Worm (Caenorhabditis elegans) whole organism, young adult: ENCODE results near the gene ztf-22.

ENCODE experiments used
- B0336.3 ChIP-seq: fragments of 200-800 bp; sonication (Bioruptor generic); IDR thresholded peaks from 2 replicates; pipeline ENCODE4 v1.3.6; 2022; ENCODE audit warnings: missing genetic modification characterization, missing compliant biosample characterization
- F22D6.2 ChIP-seq: sonication (generic microtip); optimal IDR thresholded peaks from 2 replicates; lab custom pipeline; 2016; ENCODE audit warnings: mild to moderate bottlenecking, missing genetic modification characterization, missing compliant biosample characterization
- F49E8.2 ChIP-seq: sonication (generic microtip); optimal IDR thresholded peaks from 3 replicates; lab custom pipeline; 2017; ENCODE audit warnings: missing genetic modification characterization, mild to moderate bottlenecking, missing compliant biosample characterization, antibody characterized with exemption, moderate library complexity; ENCODE audit not compliant: insufficient read depth
- F57C9.4 ChIP-seq: sonication (generic microtip); optimal IDR thresholded peaks from 2 replicates; lab custom pipeline; 2017; ENCODE audit warnings: mild to moderate bottlenecking, missing genetic modification characterization, missing compliant biosample characterization
- K11D2.4 ChIP-seq: fragments of 200-800 bp; sonication (Bioruptor generic); IDR thresholded peaks from 2 replicates; pipeline ENCODE4 v1.3.6; 2022; ENCODE audit warnings: missing genetic modification reagents, missing genetic modification characterization, missing compliant biosample characterization
- Y67H2A.10 ChIP-seq: fragments of 200-800 bp; sonication (Bioruptor generic); conservative IDR thresholded peaks from 2 replicates; pipeline ENCODE4 v1.3.6; 2022; ENCODE audit warnings: missing genetic modification reagents, missing genetic modification characterization, missing compliant biosample characterization
- Y95B8A.8 ChIP-seq: fragments of 200-800 bp; sonication (Bioruptor generic); IDR thresholded peaks from 2 replicates; pipeline ENCODE4 v1.3.6; 2022; ENCODE audit warnings: missing genetic modification reagents, missing genetic modification characterization, missing compliant biosample characterization
- aptf-2 ChIP-seq: fragments of 200-800 bp; sonication (Bioruptor generic); conservative IDR thresholded peaks from 2 replicates; pipeline ENCODE4 v1.3.6; 2022; ENCODE audit warnings: missing genetic modification reagents, missing genetic modification characterization, missing compliant biosample characterization
- attf-3 ChIP-seq: fragments of 200-800 bp; sonication (Bioruptor generic); conservative IDR thresholded peaks from 2 replicates; pipeline ENCODE4 v1.3.6; 2022; ENCODE audit warnings: missing genetic modification reagents, missing genetic modification characterization, missing compliant biosample characterization
- bed-1 ChIP-seq: fragments of 200-800 bp; sonication (Bioruptor generic); IDR thresholded peaks from 2 replicates; pipeline ENCODE4 v1.3.6; 2022; ENCODE audit warnings: missing genetic modification reagents, missing genetic modification characterization, missing compliant biosample characterization
- cebp-1 ChIP-seq, 2 experiments: fragments of 200-800 bp in 1 of 2; sonication (Bioruptor generic) in 1 of 2; sonication (generic microtip) in 1 of 2; IDR thresholded peaks in 1 of 2; optimal IDR thresholded peaks in 1 of 2; 2 replicates each; pipeline versions ENCODE4 v1.3.6 to Lab custom; 2017 to 2022; ENCODE audit warnings: missing compliant biosample characterization in 2 of 2, missing genetic modification characterization in 2 of 2, mild to moderate bottlenecking in 1 of 2, missing genetic modification reagents in 1 of 2, moderate library complexity in 1 of 2
- ceh-79 ChIP-seq: sonication (generic microtip); optimal IDR thresholded peaks from 2 replicates; lab custom pipeline; 2017; ENCODE audit warnings: mild to moderate bottlenecking, missing genetic modification characterization, missing compliant biosample characterization
- die-1 ChIP-seq: sonication (generic microtip); optimal IDR thresholded peaks from 2 replicates; lab custom pipeline; 2016; ENCODE audit warnings: missing genotype, mild to moderate bottlenecking, missing genetic modification characterization, missing compliant biosample characterization
- dox-1 ChIP-seq: fragments of 200-800 bp; sonication (Bioruptor generic); IDR thresholded peaks from 2 replicates; pipeline ENCODE4 v1.3.6; 2022; ENCODE audit warnings: missing genetic modification reagents, missing genetic modification characterization, missing compliant biosample characterization
- egl-44 ChIP-seq: fragments of 200-800 bp; sonication (Bioruptor generic); IDR thresholded peaks from 2 replicates; pipeline ENCODE4 v1.3.6; 2022; ENCODE audit warnings: missing genetic modification reagents, missing genetic modification characterization, missing compliant biosample characterization
- fkh-3 ChIP-seq: sonication (generic microtip); optimal IDR thresholded peaks from 2 replicates; lab custom pipeline; 2016; ENCODE audit warnings: mild to moderate bottlenecking, missing genetic modification characterization, missing compliant biosample characterization
- hmg-20 ChIP-seq: fragments of 200-800 bp; sonication (Bioruptor generic); IDR thresholded peaks from 2 replicates; pipeline ENCODE4 v1.3.6; 2022; ENCODE audit warnings: missing genetic modification reagents, missing genetic modification characterization, missing compliant biosample characterization
- let-607 ChIP-seq, 2 experiments: fragments of 200-800 bp in 1 of 2; sonication (Bioruptor generic) in 1 of 2; sonication (generic microtip) in 1 of 2; optimal IDR thresholded peaks; 2 replicates each; lab custom pipeline; 2016 to 2018; ENCODE audit warnings: mild to moderate bottlenecking in 2 of 2, missing compliant biosample characterization in 2 of 2, missing genetic modification characterization in 2 of 2, moderate library complexity in 2 of 2, missing genotype in 1 of 2
- lin-35 ChIP-seq, 3 experiments: fragments of 150-350 bp in 2 of 3; sonication (generic microtip) in 1 of 3; optimal IDR thresholded peaks; 2 replicates each; lab custom pipeline; 2014 to 2018; ENCODE audit warnings: missing biosample characterization in 3 of 3, missing genetic modification characterization in 3 of 3, missing genetic modification reagents in 3 of 3
- lir-1 ChIP-seq: fragments of 200-800 bp; sonication (Bioruptor generic); conservative IDR thresholded peaks from 2 replicates; pipeline ENCODE4 v1.3.6; 2022; ENCODE audit warnings: missing genetic modification reagents, missing genetic modification characterization, missing compliant biosample characterization
- madf-10 ChIP-seq: sonication (generic microtip); optimal IDR thresholded peaks from 2 replicates; lab custom pipeline; 2016; ENCODE audit warnings: mild to moderate bottlenecking, missing genetic modification characterization, missing compliant biosample characterization
- madf-6 ChIP-seq: fragments of 200-800 bp; sonication (Bioruptor generic); IDR thresholded peaks from 2 replicates; pipeline ENCODE4 v1.3.6; 2022; ENCODE audit warnings: missing genetic modification reagents, missing genetic modification characterization, missing compliant biosample characterization
- nfyb-1 ChIP-seq: fragments of 200-800 bp; sonication (Bioruptor generic); IDR thresholded peaks from 2 replicates; pipeline ENCODE4 v1.3.6; 2022; ENCODE audit warnings: missing genetic modification reagents, missing genetic modification characterization, missing compliant biosample characterization
- nhr-120 ChIP-seq: fragments of 200-800 bp; sonication (Bioruptor generic); IDR thresholded peaks from 2 replicates; pipeline ENCODE4 v1.3.6; 2022; ENCODE audit warnings: missing genetic modification characterization, missing compliant biosample characterization
- nhr-80 ChIP-seq: sonication (generic microtip); optimal IDR thresholded peaks from 2 replicates; lab custom pipeline; 2016; ENCODE audit warnings: missing genetic modification characterization, missing compliant biosample characterization
- pbrm-1 ChIP-seq: fragments of 200-800 bp; sonication (Bioruptor generic); IDR thresholded peaks from 2 replicates; pipeline ENCODE4 v1.3.6; 2022; ENCODE audit warnings: missing genetic modification reagents, missing genetic modification characterization, missing compliant biosample characterization
- rec-8 ChIP-seq, 2 experiments: sonication (generic microtip); optimal IDR thresholded peaks; 2 replicates each; lab custom pipeline; 2016; ENCODE audit warnings: mild to moderate bottlenecking in 2 of 2, missing genetic modification characterization in 2 of 2, missing genetic modification reagents in 2 of 2, missing genotype in 2 of 2, missing biosample characterization in 1 of 2, missing compliant biosample characterization in 1 of 2, moderate library complexity in 1 of 2
- sdz-38 ChIP-seq: sonication (generic microtip); optimal IDR thresholded peaks from 2 replicates; lab custom pipeline; 2016; ENCODE audit warnings: missing genotype, missing genetic modification characterization, missing compliant biosample characterization
- sea-2 ChIP-seq: fragments of 200-800 bp; sonication (Bioruptor generic); IDR thresholded peaks from 2 replicates; pipeline ENCODE4 v1.3.6; 2022; ENCODE audit warnings: missing genetic modification characterization, missing compliant biosample characterization
- snpc-1.3 ChIP-seq: sonication (generic microtip); optimal IDR thresholded peaks from 2 replicates; lab custom pipeline; 2017; ENCODE audit warnings: missing genetic modification characterization, mild to moderate bottlenecking, missing compliant biosample characterization, antibody characterized with exemption, moderate library complexity, missing genotype, missing genetic modification reagents; ENCODE audit not compliant: insufficient read depth
- snpc-4 ChIP-seq, 5 experiments: fragments of 150-350 bp in 1 of 5; sonication (generic microtip) in 4 of 5; optimal IDR thresholded peaks; 2 replicates each; lab custom pipeline; 2014 to 2018; ENCODE audit warnings: missing genetic modification characterization in 5 of 5, missing biosample characterization in 3 of 5, antibody characterized with exemption in 2 of 5, mild to moderate bottlenecking in 2 of 5, missing compliant biosample characterization in 2 of 5, missing genotype in 2 of 5, moderate library complexity in 2 of 5, missing genetic modification reagents in 1 of 5
- tbp1 ChIP-seq: fragments of 200-800 bp; sonication (Bioruptor generic); optimal IDR thresholded peaks from 2 replicates; lab custom pipeline; 2018; ENCODE audit warnings: mild to moderate bottlenecking, missing genetic modification characterization, missing compliant biosample characterization
- unc-130 ChIP-seq: sonication (generic microtip); optimal IDR thresholded peaks from 2 replicates; lab custom pipeline; 2016; ENCODE audit warnings: missing genetic modification reagents, missing genetic modification characterization, missing compliant biosample characterization
- zfh-2 ChIP-seq: fragments of 200-800 bp; sonication (Bioruptor generic); conservative IDR thresholded peaks from 2 replicates; pipeline ENCODE4 v1.3.6; 2022; ENCODE audit warnings: missing genetic modification reagents, missing genetic modification characterization, missing compliant biosample characterization
- ztf-22 ChIP-seq: fragments of 200-800 bp; sonication (Bioruptor generic); optimal IDR thresholded peaks from 2 replicates; lab custom pipeline; 2018; ENCODE audit warnings: mild to moderate bottlenecking, missing genetic modification characterization, moderate library complexity, missing compliant biosample characterization

Gene ztf-22

ce11 chrII:13304339-13304938 lies 18.8 kb upstream of the ztf-22 start (continued):
- no peak for TF ChIP-seq ceh-79 (tag; lab: Kevin White, UChicago)
- no peak for TF ChIP-seq unc-130 (GFP tag; lab: Kevin White, UChicago)
- TF ChIP-seq nfyb-1, result no peak
- TF ChIP-seq hmg-20 (GFP tag; lab: Robert Waterston, UW), result no peak
- peak; percentile 55 for TF ChIP-seq ztf-22 (GFP tag; lab: Kevin White, UChicago)
- TF ChIP-seq aptf-2 (GFP tag; lab: Robert Waterston, UW), result no peak
- no peak for TF ChIP-seq F22D6.2
- TF ChIP-seq madf-6, result no peak
- TF ChIP-seq egl-44 (GFP tag; lab: Robert Waterston, UW), result no peak
- no peak for TF ChIP-seq B0336.3
- TF ChIP-seq bed-1 (GFP tag; lab: Robert Waterston, UW), result no peak
- TF ChIP-seq die-1 (tag; lab: Kevin White, UChicago), result no peak
- TF ChIP-seq K11D2.4 (GFP tag; lab: Robert Waterston, UW), result 0 out of 2 replicates have a peak, but pooled peaks have one; percentile 34

- TF ChIP-seq zfh-2 (GFP tag; lab: Robert Waterston, UW) (peak; percentile 74; the same call in 1 of the 2 replicates), dox-1 (GFP tag; lab: Robert Waterston, UW) (no peak)
Measured at ce11 chrII:13300590-13300989, 15.0 kb upstream of the ztf-22 start.

ce11 chrII:13299166-13299805 lies 13.7 kb upstream of the ztf-22 start:
- no peak for TF ChIP-seq attf-3 (GFP tag; lab: Robert Waterston, UW)
- no peak for TF ChIP-seq cebp-1 (GFP tag; IDR thresholded peaks at IDR 0.05; lab: Robert Waterston, UW)
- peak; percentile 20 for TF ChIP-seq cebp-1 (tag; optimal IDR thresholded peaks at IDR 0.05; lab: Kevin White, UChicago)
- TF ChIP-seq let-607 (tag; optimal IDR thresholded peaks at IDR 0.05; lab: Kevin White, UChicago), result no peak
- TF ChIP-seq fkh-3 (tag; lab: Kevin White, UChicago), result no peak
- TF ChIP-seq sea-2 (GFP tag; lab: Robert Waterston, UW), result no peak
- TF ChIP-seq snpc-4 (GFP tag; optimal IDR thresholded peaks at IDR 0.05; lab: Kevin White, UChicago), result no peak
- peak in 1 of 4 experiments; percentile 31 for TF ChIP-seq snpc-4 (tag; optimal IDR thresholded peaks at IDR 0.05; lab: Kevin White, UChicago)
- no peak for TF ChIP-seq Y95B8A.8 (GFP tag; lab: Robert Waterston, UW)
- no peak for TF ChIP-seq snpc-1.3 (tag; lab: Kevin White, UChicago)
- peak; percentile 10 for TF ChIP-seq tbp1 (GFP tag; lab: Kevin White, UChicago)
- TF ChIP-seq nhr-80, result peak; percentile 90
- TF ChIP-seq F57C9.4, result no peak
- TF ChIP-seq sdz-38, result no peak
- TF ChIP-seq lin-35 (GFP tag; optimal IDR thresholded peaks at IDR 0.05; lab: Kevin White, UChicago), result no peak
- no peak for TF ChIP-seq rec-8 (tag; optimal IDR thresholded peaks at IDR 0.05; lab: Kevin White, UChicago)
- no peak for TF ChIP-seq F49E8.2 (tag; lab: Kevin White, UChicago)
- peak; percentile 97 for TF ChIP-seq ztf-22 (GFP tag; lab: Kevin White, UChicago)
- TF ChIP-seq madf-10 (tag; lab: Kevin White, UChicago), result no peak
- no peak for TF ChIP-seq pbrm-1 (GFP tag; lab: Robert Waterston, UW)
- no peak for TF ChIP-seq lir-1 (GFP tag; lab: Robert Waterston, UW)
- no peak for TF ChIP-seq Y67H2A.10
- 0 out of 2 replicates have a peak, but pooled peaks have one; percentile 23 for TF ChIP-seq nhr-120
- TF ChIP-seq, all 124 proteins: peak for 6
